Worm (Caenorhabditis elegans): ENCODE results near the gene str-103.

The str-103 gene

ce11 chrV:16131249-16131648, 12.7 kb upstream of the str-103 start, which contains the start of gene fbxa-142:
fbxa-142 (minus strand) TSS chrV:16131349.
- TF ChIP-seq cog-1 (tag; optimal IDR thresholded peaks at IDR 0.05) (no peak), ztf-29 (GFP tag; IDR thresholded peaks at IDR 0.05) (no peak), flt-1 (GFP tag; IDR thresholded peaks at IDR 0.05) (no peak), ref-1 (GFP tag; conservative IDR thresholded peaks at IDR 0.05) (no peak), med-1 (GFP tag; optimal IDR thresholded peaks at IDR 0.05; ENCODE audit: insufficient read depth) (no peak), klf-2 (GFP tag; conservative IDR thresholded peaks at IDR 0.05) (no peak), tab-1 (GFP tag; IDR thresholded peaks at IDR 0.05) (no peak), ztf-23 (GFP tag; IDR thresholded peaks at IDR 0.05) (no peak), T22C8.4 (GFP tag; IDR thresholded peaks at IDR 0.05) (no peak)

DNA sequence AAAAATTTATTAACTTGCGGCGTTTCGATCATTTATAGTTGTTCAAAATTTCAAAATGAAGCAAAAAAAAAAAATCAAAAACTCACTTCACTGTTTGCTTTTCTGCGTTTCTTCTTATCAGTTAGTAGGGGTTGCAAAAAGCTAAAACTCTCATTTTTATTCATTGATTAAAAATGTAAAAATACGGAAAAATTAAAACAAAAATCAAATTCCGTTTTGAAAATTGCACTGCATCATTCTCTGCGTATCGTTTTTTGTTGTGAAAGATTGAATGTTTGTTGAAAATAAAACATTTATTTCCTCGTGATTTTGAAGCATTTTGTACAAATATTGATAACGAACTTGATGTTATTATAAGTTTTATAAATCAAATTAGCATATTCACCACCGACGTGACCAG, 10.6 kb upstream of the str-103 start:
- TF ChIP-seq tab-1 (GFP tag; IDR thresholded peaks at IDR 0.05) (no peak), ref-1 (GFP tag; conservative IDR thresholded peaks at IDR 0.05) (no peak), ztf-29 (GFP tag; IDR thresholded peaks at IDR 0.05) (no peak), med-1 (GFP tag; optimal IDR thresholded peaks at IDR 0.05; ENCODE audit: insufficient read depth) (no peak), ztf-23 (GFP tag; IDR thresholded peaks at IDR 0.05) (no peak), klf-2 (GFP tag; conservative IDR thresholded peaks at IDR 0.05) (no peak), T22C8.4 (GFP tag; IDR thresholded peaks at IDR 0.05) (no peak), cog-1 (tag; optimal IDR thresholded peaks at IDR 0.05) (no peak), flt-1 (GFP tag; IDR thresholded peaks at IDR 0.05) (no peak)

- TF ChIP-seq tab-1 (GFP tag; IDR thresholded peaks at IDR 0.05) (no peak), cog-1 (tag; optimal IDR thresholded peaks at IDR 0.05) (no peak), ztf-23 (GFP tag; IDR thresholded peaks at IDR 0.05) (no peak), ref-1 (GFP tag; conservative IDR thresholded peaks at IDR 0.05) (no peak), T22C8.4 (GFP tag; IDR thresholded peaks at IDR 0.05) (no peak), ztf-29 (GFP tag; IDR thresholded peaks at IDR 0.05) (no peak), klf-2 (GFP tag; conservative IDR thresholded peaks at IDR 0.05) (no peak), flt-1 (GFP tag; IDR thresholded peaks at IDR 0.05) (no peak)
Observed at ce11 chrV:16127401-16127800, 8.9 kb upstream of the str-103 start, which contains the start of gene fbxa-143. fbxa-143 (minus strand) TSS chrV:16127501.

DNA sequence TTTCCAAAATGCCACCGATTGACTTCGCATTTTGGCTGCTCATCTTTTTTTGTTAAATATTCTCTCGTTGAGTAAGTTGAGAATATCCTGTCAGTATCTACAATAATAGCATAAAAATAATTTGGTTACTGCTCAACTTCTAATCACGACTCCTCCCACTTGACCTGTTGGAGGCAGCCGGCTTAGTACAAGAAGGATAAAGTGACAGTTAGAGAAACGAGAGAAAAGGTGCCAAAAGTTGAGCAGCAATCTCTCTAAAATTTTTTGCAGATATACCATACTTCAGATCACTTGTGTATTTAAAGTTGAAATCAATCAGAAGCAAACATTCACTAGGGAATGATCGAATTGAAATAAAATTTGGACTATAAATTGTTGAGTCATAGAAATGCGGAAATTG, 6.2 kb upstream of the str-103 start, which contains the start of gene nhr-111:
nhr-111 (minus strand) TSS at position 101 of the 400 bp plus-strand sequence.
- no peak for TF ChIP-seq ztf-23 (GFP tag; IDR thresholded peaks at IDR 0.05)
- TF ChIP-seq T22C8.4 (GFP tag; IDR thresholded peaks at IDR 0.05): no peak

ce11 chrV:16121451-16121850, 3.0 kb upstream of the str-103 start:
- TF ChIP-seq flt-1 (GFP tag; IDR thresholded peaks at IDR 0.05) (no peak), T22C8.4 (GFP tag; IDR thresholded peaks at IDR 0.05) (no peak), klf-2 (GFP tag; conservative IDR thresholded peaks at IDR 0.05) (no peak), ztf-23 (GFP tag; IDR thresholded peaks at IDR 0.05) (no peak), tab-1 (GFP tag; IDR thresholded peaks at IDR 0.05) (no peak), cog-1 (tag; optimal IDR thresholded peaks at IDR 0.05) (no peak), ztf-29 (GFP tag; IDR thresholded peaks at IDR 0.05) (no peak), med-1 (GFP tag; optimal IDR thresholded peaks at IDR 0.05; ENCODE audit: insufficient read depth) (no peak), ref-1 (GFP tag; conservative IDR thresholded peaks at IDR 0.05) (no peak)

DNA sequence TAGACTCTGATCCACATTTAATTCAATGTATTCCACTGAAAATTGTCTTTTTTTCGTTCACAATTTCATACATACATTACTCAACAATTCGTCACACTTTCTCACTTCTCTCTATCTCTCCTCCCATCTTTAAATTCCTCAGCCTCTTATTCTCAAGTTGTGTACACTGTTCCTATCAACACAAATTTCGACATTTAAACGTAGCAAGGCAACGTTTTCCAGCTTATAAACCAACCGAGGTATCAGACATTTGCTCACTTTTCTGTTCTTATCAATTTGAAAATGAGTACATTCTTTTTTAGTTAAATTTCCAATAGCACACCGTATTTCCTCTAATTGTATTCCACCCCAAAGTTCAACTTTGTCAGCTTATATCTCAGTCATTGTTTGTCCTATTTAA, 2.4 kb upstream of the str-103 start, which contains the start of gene skr-3:
skr-3 (plus strand) TSS at position 163 of the 400 bp plus-strand sequence.
- TF ChIP-seq tab-1 (GFP tag; IDR thresholded peaks at IDR 0.05): no peak
- no peak for TF ChIP-seq med-1 (GFP tag; optimal IDR thresholded peaks at IDR 0.05; ENCODE audit: insufficient read depth)
- no peak for TF ChIP-seq T22C8.4 (GFP tag; IDR thresholded peaks at IDR 0.05)
- no peak for TF ChIP-seq ztf-23 (GFP tag; IDR thresholded peaks at IDR 0.05)
- no peak for TF ChIP-seq klf-2 (GFP tag; conservative IDR thresholded peaks at IDR 0.05)
- TF ChIP-seq cog-1 (tag; optimal IDR thresholded peaks at IDR 0.05): no peak

DNA sequence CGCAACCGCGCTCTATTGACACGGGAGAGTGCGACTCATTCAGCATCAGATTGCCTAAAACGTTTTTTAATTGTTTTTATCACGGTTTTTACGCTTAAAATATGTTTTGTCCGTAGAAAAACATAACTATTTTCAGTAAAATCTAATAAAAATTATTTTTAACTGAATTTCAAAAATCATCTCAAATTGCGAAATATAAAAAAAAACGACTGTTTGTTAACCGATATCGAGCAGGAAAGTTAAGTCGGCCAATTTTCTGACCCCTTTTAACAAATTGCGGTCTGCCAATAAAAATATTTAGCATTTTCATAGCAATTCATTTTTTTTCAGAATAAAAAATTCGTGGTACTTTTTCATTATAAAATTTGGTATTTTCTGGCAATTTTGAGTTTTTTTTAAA, 2.0 kb upstream of the str-103 start:
- no peak for TF ChIP-seq ztf-29 (GFP tag; IDR thresholded peaks at IDR 0.05)
- TF ChIP-seq cog-1 (tag; optimal IDR thresholded peaks at IDR 0.05): no peak
- no peak for TF ChIP-seq klf-2 (GFP tag; conservative IDR thresholded peaks at IDR 0.05)
- TF ChIP-seq med-1 (GFP tag; optimal IDR thresholded peaks at IDR 0.05; ENCODE audit: insufficient read depth): no peak
- no peak for TF ChIP-seq ref-1 (GFP tag; conservative IDR thresholded peaks at IDR 0.05)
- TF ChIP-seq ztf-23 (GFP tag; IDR thresholded peaks at IDR 0.05): no peak

- TF ChIP-seq T22C8.4 (GFP tag; IDR thresholded peaks at IDR 0.05) (no peak), ztf-23 (GFP tag; IDR thresholded peaks at IDR 0.05) (no peak)
Observed at ce11 chrV:16115381-16115780, 3.1 kb downstream of the str-103 start, which contains the start of gene str-25. str-25 (plus strand) TSS chrV:16115681.

ce11 chrV:16114237-16114636, 4.3 kb downstream of the str-103 start, which contains the start of gene srxa-16:
srxa-16 (minus strand) TSS chrV:16114337.
- TF ChIP-seq tab-1 (GFP tag; IDR thresholded peaks at IDR 0.05) (no peak), ref-1 (GFP tag; conservative IDR thresholded peaks at IDR 0.05) (no peak), med-1 (GFP tag; optimal IDR thresholded peaks at IDR 0.05; ENCODE audit: insufficient read depth) (no peak), flt-1 (GFP tag; IDR thresholded peaks at IDR 0.05) (no peak), cog-1 (tag; optimal IDR thresholded peaks at IDR 0.05) (no peak), ztf-29 (GFP tag; IDR thresholded peaks at IDR 0.05) (no peak), klf-2 (GFP tag; conservative IDR thresholded peaks at IDR 0.05) (no peak), ztf-23 (GFP tag; IDR thresholded peaks at IDR 0.05) (no peak), T22C8.4 (GFP tag; IDR thresholded peaks at IDR 0.05) (no peak)

ce11 chrV:16103594-16103993, 14.9 kb downstream of the str-103 start, which contains the start of gene argk-1:
argk-1 (plus strand) TSS chrV:16103894.
- TF ChIP-seq ztf-23 (GFP tag; IDR thresholded peaks at IDR 0.05) (no peak), flt-1 (GFP tag; IDR thresholded peaks at IDR 0.05) (no peak), klf-2 (GFP tag; conservative IDR thresholded peaks at IDR 0.05) (no peak), ref-1 (GFP tag; conservative IDR thresholded peaks at IDR 0.05) (no peak), cog-1 (tag; optimal IDR thresholded peaks at IDR 0.05) (no peak), med-1 (GFP tag; optimal IDR thresholded peaks at IDR 0.05; ENCODE audit: insufficient read depth) (no peak), T22C8.4 (GFP tag; IDR thresholded peaks at IDR 0.05) (no peak), ztf-29 (GFP tag; IDR thresholded peaks at IDR 0.05) (no peak), tab-1 (GFP tag; IDR thresholded peaks at IDR 0.05) (no peak)

Measured in whole organism, midembryonic.